Worm (Caenorhabditis elegans) whole organism, L1 larva: ENCODE measurements around the gene C08E3.14.

Source experiments
- C16A3.4 ChIP-seq: fragments of 150-350 bp; optimal IDR thresholded peaks from 2 replicates; lab custom pipeline; 2014; ENCODE audit warnings: missing biosample characterization, missing genetic modification characterization
- C34B4.2 ChIP-seq: sonication (generic microtip); optimal IDR thresholded peaks from 2 replicates; lab custom pipeline; 2017; ENCODE audit warnings: mild to moderate bottlenecking, missing genetic modification characterization, missing compliant biosample characterization
- F16B12.6 ChIP-seq: fragments of 150-350 bp; optimal IDR thresholded peaks from 2 replicates; lab custom pipeline; 2014; ENCODE audit warnings: missing biosample characterization, missing genetic modification characterization
- Y116A8C.19 ChIP-seq: sonication (generic microtip); optimal IDR thresholded peaks from 2 replicates; lab custom pipeline; 2016; ENCODE audit warnings: missing compliant biosample characterization, missing genetic modification characterization, borderline replicate concordance
- aha-1 ChIP-seq: fragments of 150-350 bp; optimal IDR thresholded peaks from 2 replicates; lab custom pipeline; 2014; ENCODE audit warnings: missing biosample characterization, missing genetic modification characterization
- alr-1 ChIP-seq: fragments of 200-800 bp; sonication (Bioruptor generic); optimal IDR thresholded peaks from 2 replicates; lab custom pipeline; 2018; ENCODE audit warnings: borderline replicate concordance, mild to moderate bottlenecking, missing genetic modification characterization, missing compliant biosample characterization
- ama-1 ChIP-seq: fragments of 150-350 bp; optimal IDR thresholded peaks from 2 replicates; lab custom pipeline; 2014
- blmp-1 ChIP-seq: fragments of 150-350 bp; optimal IDR thresholded peaks from 2 replicates; lab custom pipeline; 2014; ENCODE audit warnings: missing biosample characterization, missing genetic modification characterization
- ceh-63 ChIP-seq: fragments of 200-800 bp; sonication (Bioruptor generic); optimal IDR thresholded peaks from 2 replicates; lab custom pipeline; 2018; ENCODE audit warnings: mild to moderate bottlenecking, missing genetic modification characterization, missing compliant biosample characterization
- ceh-82 ChIP-seq, 3 experiments: fragments of 150-350 bp in 1 of 3; sonication (generic microtip) in 2 of 3; optimal IDR thresholded peaks; 2 replicates each; lab custom pipeline; 2014 to 2017; ENCODE audit warnings: missing biosample characterization in 3 of 3, missing genetic modification characterization in 3 of 3
- dsc-1 ChIP-seq: sonication (generic microtip); optimal IDR thresholded peaks from 2 replicates; lab custom pipeline; 2016; ENCODE audit warnings: mild to moderate bottlenecking, missing genetic modification characterization, missing compliant biosample characterization
- efl-1 ChIP-seq, 4 experiments: fragments of 150-350 bp; optimal IDR thresholded peaks in 3 of 4; peaks in 1 of 4; 1 replicate in 1 of 4; 2 replicates in 3 of 4; lab custom pipeline; 2014; ENCODE audit warnings: missing biosample characterization in 2 of 4, missing genetic modification characterization in 2 of 4, missing genetic modification reagents in 2 of 4
- efl-3 ChIP-seq: fragments of 200-800 bp; sonication (Bioruptor generic); optimal IDR thresholded peaks from 2 replicates; lab custom pipeline; 2018; ENCODE audit warnings: mild to moderate bottlenecking, missing genetic modification characterization, missing compliant biosample characterization
- egl-27 ChIP-seq, 2 experiments: fragments of 150-350 bp in 1 of 2; sonication (generic microtip); optimal IDR thresholded peaks; 3 replicates each; lab custom pipeline; 2017 to 2018; ENCODE audit warnings: missing biosample characterization in 2 of 2, missing genetic modification characterization in 2 of 2, missing genetic modification reagents in 2 of 2
- elt-3 ChIP-seq, 6 experiments: fragments of 150-350 bp in 1 of 6; sonication (generic microtip); optimal IDR thresholded peaks; 2 replicates each; lab custom pipeline; 2017 to 2018; ENCODE audit warnings: missing biosample characterization in 6 of 6, missing genetic modification characterization in 6 of 6, inconsistent platforms in 1 of 6
- fkh-10 ChIP-seq: sonication (generic microtip); optimal IDR thresholded peaks from 2 replicates; lab custom pipeline; 2017; ENCODE audit warnings: missing biosample characterization, missing genetic modification reagents, missing genetic modification characterization
- fkh-8 ChIP-seq: sonication (generic microtip); optimal IDR thresholded peaks from 2 replicates; lab custom pipeline; 2016; ENCODE audit warnings: mild to moderate bottlenecking, missing genetic modification characterization, missing compliant biosample characterization
- fos-1 ChIP-seq: fragments of 150-350 bp; optimal IDR thresholded peaks from 2 replicates; lab custom pipeline; 2014; ENCODE audit warnings: missing biosample characterization, missing genetic modification characterization
- hlh-17 ChIP-seq: fragments of 200-800 bp; sonication (Bioruptor generic); optimal IDR thresholded peaks from 2 replicates; lab custom pipeline; 2018; ENCODE audit warnings: missing genetic modification characterization, mild to moderate bottlenecking, missing compliant biosample characterization, moderate library complexity, borderline replicate concordance
- hlh-4 ChIP-seq: sonication (generic microtip); optimal IDR thresholded peaks from 2 replicates; lab custom pipeline; 2016; ENCODE audit warnings: mild to moderate bottlenecking, missing genetic modification characterization, missing compliant biosample characterization
- lin-13 ChIP-seq: fragments of 150-350 bp; optimal IDR thresholded peaks from 2 replicates; lab custom pipeline; 2014; ENCODE audit warnings: missing biosample characterization, missing genetic modification reagents, missing genetic modification characterization
- lin-14 ChIP-seq: fragments of 200-800 bp; sonication (Bioruptor generic); optimal IDR thresholded peaks from 2 replicates; lab custom pipeline; 2018; ENCODE audit warnings: mild to moderate bottlenecking, missing genetic modification characterization, moderate library complexity, missing compliant biosample characterization
- lin-35 ChIP-seq, 2 experiments: fragments of 150-350 bp; optimal IDR thresholded peaks; 2 replicates each; lab custom pipeline; 2014; ENCODE audit warnings: missing biosample characterization in 2 of 2, missing genetic modification characterization in 2 of 2, missing genetic modification reagents in 2 of 2
- lsy-2 ChIP-seq, 2 experiments: fragments of 150-350 bp; optimal IDR thresholded peaks; 2 replicates each; lab custom pipeline; 2014; ENCODE audit warnings: missing biosample characterization in 2 of 2, missing genetic modification characterization in 2 of 2
- mab-9 ChIP-seq: fragments of 200-800 bp; sonication (Bioruptor generic); IDR thresholded peaks from 2 replicates; pipeline ENCODE4 v1.3.6; 2022; ENCODE audit warnings: missing genetic modification reagents, missing genetic modification characterization, missing compliant biosample characterization
- nhr-11 ChIP-seq: fragments of 150-350 bp; optimal IDR thresholded peaks from 2 replicates; lab custom pipeline; 2014; ENCODE audit warnings: missing biosample characterization, missing genetic modification characterization
- nhr-12 ChIP-seq: sonication (generic microtip); optimal IDR thresholded peaks from 2 replicates; lab custom pipeline; 2017; ENCODE audit warnings: missing biosample characterization, missing genetic modification characterization
- nhr-20 ChIP-seq: sonication (generic microtip); optimal IDR thresholded peaks from 2 replicates; lab custom pipeline; 2016; ENCODE audit warnings: mild to moderate bottlenecking, missing genetic modification characterization, missing compliant biosample characterization
- nhr-28 ChIP-seq: fragments of 150-350 bp; optimal IDR thresholded peaks from 2 replicates; lab custom pipeline; 2014; ENCODE audit warnings: missing biosample characterization, missing genetic modification characterization
- nhr-76 ChIP-seq: sonication (generic microtip); optimal IDR thresholded peaks from 2 replicates; lab custom pipeline; 2017; ENCODE audit warnings: missing biosample characterization, missing genetic modification characterization
- nhr-77 ChIP-seq: fragments of 150-350 bp; optimal IDR thresholded peaks from 2 replicates; lab custom pipeline; 2014; ENCODE audit warnings: missing biosample characterization, missing genetic modification characterization
- nhr-85 ChIP-seq: sonication (generic microtip); peaks from one replicate; lab custom pipeline; 2016; ENCODE audit warnings: missing genetic modification characterization, inconsistent platforms, missing compliant biosample characterization
- pag-3 ChIP-seq: sonication (generic microtip); optimal IDR thresholded peaks from 2 replicates; lab custom pipeline; 2017; ENCODE audit warnings: missing genetic modification characterization, mild to moderate bottlenecking, missing compliant biosample characterization, antibody characterized with exemption, borderline replicate concordance; ENCODE audit not compliant: insufficient read depth
- pax-3 ChIP-seq: fragments of 200-800 bp; sonication (Bioruptor generic); optimal IDR thresholded peaks from 2 replicates; lab custom pipeline; 2018; ENCODE audit warnings: mild to moderate bottlenecking, missing genetic modification characterization, moderate library complexity, missing compliant biosample characterization
- pqm-1 ChIP-seq: sonication (generic microtip); optimal IDR thresholded peaks from 3 replicates; lab custom pipeline; 2017; ENCODE audit warnings: missing biosample characterization, missing genetic modification characterization
- sptf-1 ChIP-seq: fragments of 150-350 bp; optimal IDR thresholded peaks from 2 replicates; lab custom pipeline; 2014; ENCODE audit warnings: missing biosample characterization, missing genetic modification characterization
- sup-37 ChIP-seq: fragments of 200-800 bp; sonication (Bioruptor generic); optimal IDR thresholded peaks from 2 replicates; lab custom pipeline; 2018; ENCODE audit warnings: mild to moderate bottlenecking, missing genetic modification characterization, missing compliant biosample characterization
- unc-30 ChIP-seq: sonication (generic microtip); optimal IDR thresholded peaks from 2 replicates; lab custom pipeline; 2017; ENCODE audit warnings: missing biosample characterization, missing genetic modification characterization
- unc-62 ChIP-seq: fragments of 150-350 bp; optimal IDR thresholded peaks from 2 replicates; lab custom pipeline; 2014; ENCODE audit warnings: missing biosample characterization, missing genetic modification reagents, missing genetic modification characterization
- zag-1 ChIP-seq: fragments of 150-350 bp; optimal IDR thresholded peaks from 2 replicates; lab custom pipeline; 2014; ENCODE audit warnings: missing biosample characterization, missing genetic modification characterization
- zip-4 ChIP-seq: fragments of 200-800 bp; sonication (Bioruptor generic); optimal IDR thresholded peaks from 2 replicates; lab custom pipeline; 2018; ENCODE audit warnings: mild to moderate bottlenecking, missing genetic modification characterization, moderate library complexity, missing compliant biosample characterization
- ztf-4 ChIP-seq: fragments of 150-350 bp; optimal IDR thresholded peaks from 2 replicates; lab custom pipeline; 2014; ENCODE audit warnings: missing biosample characterization, missing genetic modification characterization

Gene C08E3.14

DNA sequence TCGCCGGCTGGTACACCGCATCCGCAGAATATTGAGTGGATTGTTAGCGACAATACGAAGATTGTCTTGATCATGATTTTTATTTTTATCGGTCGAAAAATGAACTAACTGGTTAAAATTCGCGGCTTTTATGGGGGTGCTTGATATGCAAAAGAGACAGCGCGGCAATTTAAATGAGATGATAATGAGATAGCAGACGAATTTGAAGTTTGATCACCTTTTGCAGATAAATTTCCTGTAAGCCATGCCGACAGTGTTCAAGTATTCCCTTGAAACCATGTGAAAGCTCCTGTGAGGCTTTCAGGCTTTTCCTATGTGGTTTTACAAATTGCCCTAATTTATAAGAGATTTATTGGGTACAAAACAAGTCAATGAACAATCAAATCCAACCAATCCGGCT is 20.4 kb downstream of the C08E3.14 start, which contains the start of gene ZC204.17:
Gene ZC204.17 (minus strand): TSS at position 101 of the 400 bp plus-strand sequence.
- TF ChIP-seq unc-62: no peak
- TF ChIP-seq nhr-77 (tag; lab: Kevin White, UChicago): no peak
- no peak for TF ChIP-seq ama-1 (lab: Kevin White, UChicago)
- no peak for TF ChIP-seq Y116A8C.19 (tag; lab: Kevin White, UChicago)
- no peak for TF ChIP-seq fkh-8 (tag; lab: Kevin White, UChicago)
- TF ChIP-seq zag-1 (tag; lab: Kevin White, UChicago): no peak
- TF ChIP-seq pag-3: no peak
- no peak for TF ChIP-seq ztf-4 (tag; lab: Kevin White, UChicago)
- TF ChIP-seq efl-1 (optimal IDR thresholded peaks at IDR 0.05; lab: Kevin White, UChicago): no peak
- no peak for TF ChIP-seq efl-1 (GFP tag; optimal IDR thresholded peaks at IDR 0.05 in 1 of 2; lab: Kevin White, UChicago)
- TF ChIP-seq zip-4: no peak
- TF ChIP-seq nhr-11 (tag; lab: Kevin White, UChicago): no peak
- no peak for TF ChIP-seq fkh-10 (GFP tag; lab: Kevin White, UChicago)
- TF ChIP-seq sup-37 (GFP tag; lab: Kevin White, UChicago): no peak
- TF ChIP-seq nhr-28 (tag; lab: Kevin White, UChicago): no peak
- TF ChIP-seq lin-35 (GFP tag; optimal IDR thresholded peaks at IDR 0.05; lab: Kevin White, UChicago): no peak
- TF ChIP-seq aha-1: no peak
- no peak for TF ChIP-seq lsy-2 (tag; optimal IDR thresholded peaks at IDR 0.05; lab: Kevin White, UChicago)

DNA sequence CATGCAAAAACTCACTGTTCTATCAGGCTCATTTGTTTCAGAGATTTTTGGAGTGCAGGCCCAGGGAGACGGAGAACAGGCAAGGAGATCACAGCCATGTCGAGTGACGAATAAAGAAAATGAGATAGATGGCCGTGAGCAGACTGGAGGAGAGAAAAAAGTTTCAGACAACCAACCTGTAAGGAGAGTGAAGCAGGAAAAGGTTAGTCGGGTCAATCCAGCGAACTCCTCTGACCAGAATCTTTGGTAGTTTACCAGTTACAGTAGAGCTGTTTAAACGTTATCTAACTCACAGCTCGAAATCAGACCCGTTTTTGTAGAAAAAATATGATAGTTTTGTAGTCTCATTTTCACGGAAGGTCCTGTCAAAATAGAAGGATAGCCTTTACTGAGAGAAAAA is 23.0 kb downstream of the C08E3.14 start, which contains the start of gene fbxb-21:
Gene fbxb-21 (minus strand): TSS at position 101 of the 400 bp plus-strand sequence.
- TF ChIP-seq blmp-1: no peak
- no peak for TF ChIP-seq alr-1 (tag; lab: Kevin White, UChicago)
- TF ChIP-seq lin-13 (GFP tag; lab: Kevin White, UChicago): no peak
- TF ChIP-seq C16A3.4 (tag; lab: Kevin White, UChicago): no peak
- no peak for TF ChIP-seq mab-9 (GFP tag; lab: Robert Waterston, UW)
- TF ChIP-seq nhr-28 (tag; lab: Kevin White, UChicago): no peak
- no peak for TF ChIP-seq hlh-17 (GFP tag; lab: Kevin White, UChicago)
- no peak for TF ChIP-seq dsc-1 (tag; lab: Kevin White, UChicago)
- no peak for TF ChIP-seq lin-14 (GFP tag; lab: Kevin White, UChicago)
- no peak for TF ChIP-seq fos-1
- TF ChIP-seq pqm-1: no peak
- no peak for TF ChIP-seq lin-35 (GFP tag; optimal IDR thresholded peaks at IDR 0.05; lab: Kevin White, UChicago)
- no peak for TF ChIP-seq hlh-4 (tag; lab: Kevin White, UChicago)
- TF ChIP-seq F16B12.6 (tag; lab: Kevin White, UChicago): no peak
- no peak for TF ChIP-seq fkh-10 (GFP tag; lab: Kevin White, UChicago)
- TF ChIP-seq efl-3 (GFP tag; lab: Kevin White, UChicago): no peak
- TF ChIP-seq nhr-77 (tag; lab: Kevin White, UChicago): no peak
- no peak for TF ChIP-seq efl-1 (optimal IDR thresholded peaks at IDR 0.05; lab: Kevin White, UChicago)
- no peak for TF ChIP-seq efl-1 (GFP tag; optimal IDR thresholded peaks at IDR 0.05 in 1 of 2; lab: Kevin White, UChicago)
- no peak for TF ChIP-seq nhr-85 (tag; lab: Kevin White, UChicago)
- TF ChIP-seq pag-3: no peak

- TF ChIP-seq ceh-82 (tag; optimal IDR thresholded peaks at IDR 0.05; lab: Kevin White, UChicago) (no peak), nhr-12 (no peak), zag-1 (tag; lab: Kevin White, UChicago) (no peak), egl-27 (tag; optimal IDR thresholded peaks at IDR 0.05; lab: Kevin White, UChicago) (no peak), C16A3.4 (tag; lab: Kevin White, UChicago) (no peak), sptf-1 (tag; lab: Kevin White, UChicago) (no peak), nhr-76 (tag; lab: Kevin White, UChicago) (no peak), Y116A8C.19 (tag; lab: Kevin White, UChicago) (no peak), pax-3 (no peak), ceh-63 (GFP tag; lab: Kevin White, UChicago) (no peak), F16B12.6 (tag; lab: Kevin White, UChicago) (no peak), nhr-77 (tag; lab: Kevin White, UChicago) (no peak), unc-30 (tag; lab: Kevin White, UChicago) (no peak), C34B4.2 (no peak), nhr-20 (no peak), fkh-8 (tag; lab: Kevin White, UChicago) (no peak), elt-3 (tag; optimal IDR thresholded peaks at IDR 0.05; lab: Kevin White, UChicago) (no peak), hlh-4 (tag; lab: Kevin White, UChicago) (no peak), lin-13 (GFP tag; lab: Kevin White, UChicago) (no peak)
These were observed 24.7 kb downstream of the C08E3.14 start, which contains the start of gene fbxb-20 for ce11 chrII:1650502-1650901. Gene fbxb-20, minus strand, starts transcription at chrII:1650602.
